Fruit fly (Drosophila melanogaster): ENCODE results near the gene chrb.

- TF ChIP-seq CG6792 (GFP tag; optimal IDR thresholded peaks at IDR 0.05): no peak
- TF ChIP-seq ss (GFP tag; optimal IDR thresholded peaks at IDR 0.05): peak; percentile 22 to 60
- peak; percentile 28 for TF ChIP-seq topi (GFP tag; optimal IDR thresholded peaks at IDR 0.05)
- peak; percentile 23; the same call in 1 of the 2 replicates for TF ChIP-seq CG15336 (GFP tag; IDR thresholded peaks at IDR 0.05)
- TF ChIP-seq CG10631 (GFP tag; optimal IDR thresholded peaks at IDR 0.05): peak; percentile 60
- peak; percentile 80 for TF ChIP-seq CG6854 (GFP tag; optimal IDR thresholded peaks at IDR 0.05)
- no peak for TF ChIP-seq CG6276 (GFP tag; optimal IDR thresholded peaks at IDR 0.05)
- TF ChIP-seq Ets21C (GFP tag; optimal IDR thresholded peaks at IDR 0.05): no peak
- no peak for TF ChIP-seq Gug (GFP tag; IDR thresholded peaks at IDR 0.05)
- TF ChIP-seq CG11902 (GFP tag; optimal IDR thresholded peaks at IDR 0.05): no peak
- no peak for TF ChIP-seq CG7368 (GFP tag; optimal IDR thresholded peaks at IDR 0.05)
These were observed 5.9 kb downstream of the chrb start for dm6 chr3L:11493090-11493807.
